Worm (Caenorhabditis elegans): Measurements from ENCODE around the gene memb-2.

ce11 chrV:5653990-5654499 lies 34.1 kb upstream of the memb-2 start, which contains the start of gene hex-2:
- TF ChIP-seq ama-1 (optimal IDR thresholded peaks at IDR 0.05), result no peak
- TF ChIP-seq tbx-11 (GFP tag; IDR thresholded peaks at IDR 0.05), result no peak
- TF ChIP-seq ceh-36 (tag; optimal IDR thresholded peaks at IDR 0.05), result no peak
- no peak for TF ChIP-seq F13C5.2 (tag; optimal IDR thresholded peaks at IDR 0.05)
- TF ChIP-seq scrt-1 (GFP tag; IDR thresholded peaks at IDR 0.05), result no peak
- no peak for TF ChIP-seq aly-1 (tag; optimal IDR thresholded peaks at IDR 0.05)
- no peak for TF ChIP-seq ets-7 (tag; optimal IDR thresholded peaks at IDR 0.05)
- no peak for TF ChIP-seq tra-4 (tag; optimal IDR thresholded peaks at IDR 0.05)
- TF ChIP-seq hmg-4 (GFP tag; optimal IDR thresholded peaks at IDR 0.05), result no peak
- TF ChIP-seq flt-1 (GFP tag; IDR thresholded peaks at IDR 0.05), result no peak
- TF ChIP-seq B0310.2 (tag; optimal IDR thresholded peaks at IDR 0.05), result no peak
- no peak for TF ChIP-seq ceh-13 (GFP tag; optimal IDR thresholded peaks at IDR 0.05)
